Fruit fly (Drosophila melanogaster): ENCODE results near the gene Tom20.
A peak's percentile ranks its signal among the peaks of the same experiment; 100 is the strongest.

The Tom20 gene

dm6 chr3L:20004442-20004869 is 4.0 kb downstream of the Tom20 start (continued):
- no peak for TF ChIP-seq CG14441 (GFP tag; IDR thresholded peaks at IDR 0.05)
- no peak for TF ChIP-seq MBD-R2 (GFP tag; IDR thresholded peaks at IDR 0.05)
- TF ChIP-seq E2f2 (GFP tag; IDR thresholded peaks at IDR 0.05): peak; percentile 24; the same call in 1 of the 2 replicates
- peak; percentile 15 for TF ChIP-seq dmrt99B (tag; optimal IDR thresholded peaks at IDR 0.05)
- peak; percentile 74 for TF ChIP-seq nerfin-1 (tag; optimal IDR thresholded peaks at IDR 0.05)
- no peak for TF ChIP-seq grau (tag; optimal IDR thresholded peaks at IDR 0.05)
- TF ChIP-seq CG1024 (GFP tag; IDR thresholded peaks at IDR 0.05): no peak
- TF ChIP-seq Kr (GFP tag; optimal IDR thresholded peaks at IDR 0.05): no peak
- peak; percentile 36; the same call in 1 of the 2 replicates for TF ChIP-seq stc (GFP tag; IDR thresholded peaks at IDR 0.05)
- peak; percentile 33; the same call in 1 of the 2 replicates for TF ChIP-seq nerfin-2 (GFP tag; IDR thresholded peaks at IDR 0.05; ENCODE audit: partially characterized antibody)

dm6 chr3L:20005033-20005782 is 4.8 kb downstream of the Tom20 start, which contains the start of gene kug:
Gene kug, plus strand, starts transcription at chr3L:20005301.
- TF ChIP-seq sug (tag; optimal IDR thresholded peaks at IDR 0.05): no peak
- TF ChIP-seq CG4404 (GFP tag; IDR thresholded peaks at IDR 0.05): no peak
- TF ChIP-seq dysf (GFP tag; IDR thresholded peaks at IDR 0.05): no peak; the same call in 2 of the 3 replicates
- no peak for TF ChIP-seq chn (GFP tag; optimal IDR thresholded peaks at IDR 0.05)
- TF ChIP-seq CG17912 (GFP tag; optimal IDR thresholded peaks at IDR 0.05): no peak
- TF ChIP-seq Sry-β (GFP tag; optimal IDR thresholded peaks at IDR 0.05): no peak
- no peak for TF ChIP-seq CG8765 (GFP tag; IDR thresholded peaks at IDR 0.05)
- TF ChIP-seq zen (tag; optimal IDR thresholded peaks at IDR 0.05): no peak
- TF ChIP-seq CG5245 (GFP tag; optimal IDR thresholded peaks at IDR 0.05): no peak
- TF ChIP-seq CG7357 (GFP tag; IDR thresholded peaks at IDR 0.05): no peak
- no peak for TF ChIP-seq CG13296 (GFP tag; optimal IDR thresholded peaks at IDR 0.05)
- TF ChIP-seq mirr (GFP tag; optimal IDR thresholded peaks at IDR 0.05): peak; percentile 1
- TF ChIP-seq hb (GFP tag; IDR thresholded peaks at IDR 0.05; ENCODE audit: partially characterized antibody): no peak
- TF ChIP-seq Bgb (GFP tag; IDR thresholded peaks at IDR 0.05; ENCODE audit: partially characterized antibody): peak; percentile 19; the same call in 1 of the 2 replicates
- no peak for TF ChIP-seq sim (GFP tag; IDR thresholded peaks at IDR 0.05)
- no peak for TF ChIP-seq MESR4 (GFP tag; optimal IDR thresholded peaks at IDR 0.05)
- TF ChIP-seq danr (GFP tag; IDR thresholded peaks at IDR 0.05): no peak
- TF ChIP-seq CG8478 (optimal IDR thresholded peaks at IDR 0.05): no peak
- no peak for TF ChIP-seq Elba2 (GFP tag; optimal IDR thresholded peaks at IDR 0.05)
- no peak for TF ChIP-seq jumu (GFP tag; optimal IDR thresholded peaks at IDR 0.05)
- no peak for TF ChIP-seq CG4424 (GFP tag; optimal IDR thresholded peaks at IDR 0.05)
- TF ChIP-seq lmd (GFP tag; IDR thresholded peaks at IDR 0.05): no peak
- TF ChIP-seq CG3838 (GFP tag; optimal IDR thresholded peaks at IDR 0.05): no peak
- TF ChIP-seq D (optimal IDR thresholded peaks at IDR 0.05): peak; percentile 46
- TF ChIP-seq D (GFP tag; optimal IDR thresholded peaks at IDR 0.05): no peak
- no peak for TF ChIP-seq CG10654 (GFP tag; optimal IDR thresholded peaks at IDR 0.05)
- TF ChIP-seq ems (GFP tag; optimal IDR thresholded peaks at IDR 0.05): no peak
- no peak for TF ChIP-seq onecut (GFP tag; IDR thresholded peaks at IDR 0.05)
- TF ChIP-seq pnt (GFP tag; optimal IDR thresholded peaks at IDR 0.05): no peak
- TF ChIP-seq nau (GFP tag; optimal IDR thresholded peaks at IDR 0.05): no peak
- 0 out of 2 replicates have a peak, but pooled peaks have one; percentile 39 for TF ChIP-seq nerfin-2 (GFP tag; IDR thresholded peaks at IDR 0.05; ENCODE audit: partially characterized antibody)
- TF ChIP-seq CG9876 (GFP tag; optimal IDR thresholded peaks at IDR 0.05): no peak
- 0 out of 3 replicates have a peak, but pooled peaks have one; percentile 27 for TF ChIP-seq CG6791 (GFP tag; IDR thresholded peaks at IDR 0.05; ENCODE audit: partially characterized antibody)
- TF ChIP-seq z (GFP tag; IDR thresholded peaks at IDR 0.05): 0 out of 3 replicates have a peak, but pooled peaks have one; percentile 33
- TF ChIP-seq Vsx1 (GFP tag; optimal IDR thresholded peaks at IDR 0.05): no peak
- no peak for TF ChIP-seq CG14014 (GFP tag; IDR thresholded peaks at IDR 0.05)
- TF ChIP-seq BtbVII (GFP tag; optimal IDR thresholded peaks at IDR 0.05): no peak
- TF ChIP-seq CG3847 (GFP tag; IDR thresholded peaks at IDR 0.05): no peak
- no peak for TF ChIP-seq CG9215 (GFP tag; IDR thresholded peaks at IDR 0.05)
- TF ChIP-seq Xrp1 (GFP tag; IDR thresholded peaks at IDR 0.05): no peak
- no peak for TF ChIP-seq Adf1 (GFP tag; IDR thresholded peaks at IDR 0.05)
